Worm (Caenorhabditis elegans): ENCODE measurements around the gene Y53F4B.20.

The Y53F4B.20 gene

DNA sequence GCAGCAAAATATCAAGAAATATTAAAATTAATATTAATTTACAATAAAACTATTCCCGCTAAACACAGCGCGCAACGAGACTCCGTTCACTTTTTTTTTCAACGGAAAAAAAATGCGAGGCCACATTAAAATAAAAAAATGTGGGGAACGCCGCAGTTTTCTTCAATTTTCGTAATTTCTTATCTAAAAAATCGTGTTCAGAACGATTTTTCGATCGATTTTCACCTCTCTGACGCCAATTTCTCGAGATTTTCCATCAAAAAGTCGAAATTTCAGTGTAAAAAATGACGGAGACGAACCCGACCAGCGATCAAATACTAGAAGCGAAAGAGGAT is 5.6 kb downstream of the Y53F4B.20 start, which contains the start of gene Y53F4B.21:
Y53F4B.21 (plus strand) TSS at position 285 of the 335 bp plus-strand sequence.
- no peak for TF ChIP-seq M03D4.4 (tag; optimal IDR thresholded peaks at IDR 0.05)
- no peak for TF ChIP-seq lin-32 (GFP tag; optimal IDR thresholded peaks at IDR 0.05)
- no peak for TF ChIP-seq cnd-1 (tag; optimal IDR thresholded peaks at IDR 0.05)
- no peak for TF ChIP-seq unc-120 (tag; optimal IDR thresholded peaks at IDR 0.05; ENCODE audit: poor library complexity, severe bottlenecking)
- TF ChIP-seq unc-39 (tag; optimal IDR thresholded peaks at IDR 0.05) = no peak
- TF ChIP-seq ces-1 (GFP tag; optimal IDR thresholded peaks at IDR 0.05) = no peak
- TF ChIP-seq nhr-2 (tag; optimal IDR thresholded peaks at IDR 0.05) = no peak
- no peak for TF ChIP-seq pha-4 (tag; optimal IDR thresholded peaks at IDR 0.05)
- TF ChIP-seq snpc-4 (tag; optimal IDR thresholded peaks at IDR 0.05) = no peak
- TF ChIP-seq ceh-83 (GFP tag; optimal IDR thresholded peaks at IDR 0.05) = no peak
- TF ChIP-seq hlh-1 (tag; optimal IDR thresholded peaks at IDR 0.05) = no peak
- TF ChIP-seq unc-62 (GFP tag; optimal IDR thresholded peaks at IDR 0.05) = no peak
- no peak for TF ChIP-seq mab-5 (tag; optimal IDR thresholded peaks at IDR 0.05)
- TF ChIP-seq mls-2 (tag; optimal IDR thresholded peaks at IDR 0.05) = no peak
- no peak for TF ChIP-seq mep-1 (tag; optimal IDR thresholded peaks at IDR 0.05)
- no peak for TF ChIP-seq sptf-1 (tag; optimal IDR thresholded peaks at IDR 0.05)
- no peak for TF ChIP-seq flh-1 (GFP tag; optimal IDR thresholded peaks at IDR 0.05)
- TF ChIP-seq ceh-39 (tag; optimal IDR thresholded peaks at IDR 0.05) = no peak
- TF ChIP-seq ham-2 (GFP tag; optimal IDR thresholded peaks at IDR 0.05) = no peak

DNA sequence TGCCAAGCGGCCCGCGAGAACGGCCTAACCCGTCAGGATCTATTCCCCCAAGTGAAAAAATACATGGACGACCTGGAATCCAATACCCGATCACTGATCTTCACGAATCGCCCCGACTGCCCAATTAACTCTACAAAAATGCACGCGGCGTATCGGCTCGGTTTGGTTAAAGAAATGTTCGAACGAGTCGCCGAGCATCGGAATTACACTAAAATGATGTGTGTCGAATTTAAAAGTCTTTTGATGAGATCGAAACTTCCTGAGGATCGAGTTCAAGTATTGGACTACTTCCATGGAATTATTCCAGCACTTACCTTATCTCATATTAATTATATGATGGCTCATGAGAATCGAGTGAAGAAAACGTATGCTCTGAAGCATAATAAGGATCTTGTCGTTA is 22.9 kb downstream of the Y53F4B.20 start:
- TF ChIP-seq M03D4.4 (tag; optimal IDR thresholded peaks at IDR 0.05) = no peak
- no peak for TF ChIP-seq unc-62 (GFP tag; optimal IDR thresholded peaks at IDR 0.05)

ce11 chrII:15109844-15110243 is 25.6 kb downstream of the Y53F4B.20 start, which contains the start of gene Y53F4B.39:
TSS of gene Y53F4B.39 (plus strand) at chrII:15110144.
- TF ChIP-seq hlh-1 (tag; optimal IDR thresholded peaks at IDR 0.05) = no peak
- TF ChIP-seq lin-32 (GFP tag; optimal IDR thresholded peaks at IDR 0.05) = no peak
- TF ChIP-seq nhr-28 (tag; optimal IDR thresholded peaks at IDR 0.05) = no peak
- TF ChIP-seq unc-62 (GFP tag; optimal IDR thresholded peaks at IDR 0.05) = no peak
- TF ChIP-seq elt-1 (tag; optimal IDR thresholded peaks at IDR 0.05; ENCODE audit: borderline replicate concordance, insufficient read depth) = no peak

- TF ChIP-seq drap-1 (GFP tag; optimal IDR thresholded peaks at IDR 0.05) (no peak), pha-4 (tag; optimal IDR thresholded peaks at IDR 0.05) (no peak), elt-3 (tag; optimal IDR thresholded peaks at IDR 0.05) (no peak), sptf-1 (tag; optimal IDR thresholded peaks at IDR 0.05) (no peak), bed-3 (GFP tag; optimal IDR thresholded peaks at IDR 0.05) (no peak), lsy-2 (tag; optimal IDR thresholded peaks at IDR 0.05) (no peak), ceh-83 (GFP tag; optimal IDR thresholded peaks at IDR 0.05) (no peak), nhr-76 (tag; optimal IDR thresholded peaks at IDR 0.05) (no peak), unc-120 (tag; optimal IDR thresholded peaks at IDR 0.05; ENCODE audit: poor library complexity, severe bottlenecking) (no peak), nhr-12 (tag; optimal IDR thresholded peaks at IDR 0.05) (no peak), M03D4.4 (tag; optimal IDR thresholded peaks at IDR 0.05) (no peak), lin-13 (tag; optimal IDR thresholded peaks at IDR 0.05) (no peak), unc-39 (tag; optimal IDR thresholded peaks at IDR 0.05) (no peak), mab-5 (tag; optimal IDR thresholded peaks at IDR 0.05) (no peak), ces-1 (GFP tag; optimal IDR thresholded peaks at IDR 0.05) (no peak), flh-1 (GFP tag; optimal IDR thresholded peaks at IDR 0.05) (no peak)
These were observed 27.1 kb downstream of the Y53F4B.20 start for ce11 chrII:15111352-15111751.

DNA sequence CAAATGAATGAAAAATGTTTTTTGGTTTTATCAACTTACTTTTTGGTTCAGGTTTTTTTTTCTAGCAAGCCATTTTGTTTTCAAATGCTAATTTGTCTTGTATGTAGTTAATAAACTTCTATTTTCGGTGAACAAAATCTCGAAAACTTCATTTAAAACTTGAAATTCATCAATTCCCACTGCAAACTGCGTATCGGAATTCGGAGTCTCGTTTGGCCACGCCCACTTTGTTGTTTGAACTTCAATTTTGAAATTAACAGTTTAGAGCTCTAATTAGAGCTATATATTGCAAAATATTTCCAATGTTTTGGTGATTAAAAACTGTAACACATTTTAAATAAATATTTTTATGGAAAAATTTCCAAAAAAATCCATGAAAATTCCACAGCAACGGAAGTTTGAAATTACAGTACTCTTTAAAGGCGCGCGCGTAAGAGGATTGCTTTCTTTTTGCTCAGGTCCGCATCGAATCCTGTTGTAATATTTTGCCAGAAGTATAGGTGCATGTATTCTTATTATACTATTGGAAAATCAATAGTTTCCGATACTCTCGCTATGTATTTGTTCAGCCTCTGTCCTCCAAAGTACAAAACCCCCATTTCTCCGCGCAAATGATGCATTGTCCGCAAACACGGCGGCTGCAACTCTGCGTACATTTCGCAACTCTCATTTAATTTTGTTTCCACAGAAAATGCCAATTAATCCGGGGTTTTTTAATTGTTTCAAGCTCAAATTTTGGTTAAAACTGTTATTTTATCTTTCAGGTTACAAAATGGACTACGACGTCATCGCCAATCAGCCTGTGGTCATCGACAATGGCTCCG is 35.5 kb downstream of the Y53F4B.20 start, which contains the start of gene arp-1:
arp-1 (plus strand) TSS at position 765 of the 824 bp plus-strand sequence.
- peak; percentile 59 for TF ChIP-seq mep-1 (tag; optimal IDR thresholded peaks at IDR 0.05)
- TF ChIP-seq lin-13 (tag; optimal IDR thresholded peaks at IDR 0.05) = peak; percentile 19
- no peak for TF ChIP-seq snpc-4 (tag; optimal IDR thresholded peaks at IDR 0.05)
- peak; percentile 16 for TF ChIP-seq sptf-1 (tag; optimal IDR thresholded peaks at IDR 0.05)
- peak; percentile 80 for TF ChIP-seq ces-1 (GFP tag; optimal IDR thresholded peaks at IDR 0.05)
- peak; percentile 47 for TF ChIP-seq ceh-43 (GFP tag; optimal IDR thresholded peaks at IDR 0.05)
- peak; percentile 21 for TF ChIP-seq lsy-2 (tag; optimal IDR thresholded peaks at IDR 0.05)
- TF ChIP-seq mls-2 (tag; optimal IDR thresholded peaks at IDR 0.05) = peak; percentile 15
- TF ChIP-seq nhr-237 (tag; optimal IDR thresholded peaks at IDR 0.05) = peak; percentile 42
- no peak for TF ChIP-seq flh-1 (GFP tag; optimal IDR thresholded peaks at IDR 0.05)
- TF ChIP-seq ztf-11 (tag; optimal IDR thresholded peaks at IDR 0.05) = no peak
- peak; percentile 59 for TF ChIP-seq pha-4 (tag; optimal IDR thresholded peaks at IDR 0.05)

All from whole organism, mixed stage, embryonic.